Worm (Caenorhabditis elegans): ENCODE measurements around the gene afmd-1.

The afmd-1 gene

DNA sequence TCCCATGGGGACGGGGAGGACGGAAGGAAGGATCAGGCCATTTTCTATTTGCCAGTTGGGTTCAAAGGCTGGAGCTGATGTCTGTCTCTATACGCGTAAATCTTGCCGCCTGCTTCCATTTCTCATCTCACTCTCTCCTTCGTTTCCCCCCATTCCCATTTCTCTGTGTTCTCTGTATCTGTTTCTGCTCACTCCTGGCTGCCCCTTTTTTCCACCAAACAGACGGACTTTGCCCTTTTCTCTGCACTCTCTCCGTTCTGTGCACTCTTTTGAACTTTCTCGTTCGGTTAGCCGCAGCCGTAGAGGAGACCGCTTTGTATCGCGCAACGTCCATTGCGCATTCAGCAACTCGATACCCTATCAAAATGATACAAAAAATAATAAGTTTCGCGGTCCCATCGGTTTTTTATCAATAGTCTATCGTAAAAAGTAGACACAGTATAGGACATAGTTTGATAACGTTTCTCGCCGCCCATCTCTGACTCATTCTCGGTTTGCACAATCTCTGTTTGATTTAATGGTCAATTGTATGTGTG lies 8.6 kb upstream of the afmd-1 start (continued):
- no peak for TF ChIP-seq ceh-63 (GFP tag; optimal IDR thresholded peaks at IDR 0.05)
- peak; percentile 46 for TF ChIP-seq swsn-7 (tag; optimal IDR thresholded peaks at IDR 0.05)
- peak; percentile 47 to 65 for TF ChIP-seq lsy-2 (tag; optimal IDR thresholded peaks at IDR 0.05)
- no peak for TF ChIP-seq lin-15B (tag; optimal IDR thresholded peaks at IDR 0.05)

DNA sequence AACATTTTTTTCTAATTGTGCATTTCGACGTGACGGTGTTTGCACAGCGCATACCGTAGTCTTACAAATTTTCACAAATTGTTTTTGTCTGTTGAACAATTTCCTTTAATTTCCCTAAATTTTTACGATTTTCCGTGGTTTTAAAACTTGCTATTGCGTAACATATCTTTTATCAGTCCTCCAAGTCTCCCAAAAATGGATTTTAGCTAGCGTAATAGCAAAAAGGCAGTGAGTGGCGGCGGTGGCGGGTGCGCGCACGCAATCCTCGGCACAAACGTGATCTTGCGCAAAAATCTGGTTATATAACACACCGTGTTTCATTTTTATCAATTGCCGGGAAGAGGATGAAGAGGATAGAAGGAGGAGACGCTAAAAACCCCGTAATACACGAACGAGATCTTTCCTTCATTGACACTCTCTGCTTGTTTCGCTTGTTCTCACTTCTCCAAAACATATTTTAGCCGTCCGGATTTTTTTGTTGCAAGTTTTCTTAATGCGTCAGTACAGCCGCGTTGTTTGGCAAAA lies 7.7 kb upstream of the afmd-1 start:
- no peak for TF ChIP-seq nhr-11 (tag; optimal IDR thresholded peaks at IDR 0.05)
- TF ChIP-seq lin-13 (GFP tag; optimal IDR thresholded peaks at IDR 0.05) = no peak
- no peak for TF ChIP-seq mab-9 (GFP tag; IDR thresholded peaks at IDR 0.05)
- TF ChIP-seq lsy-2 (tag; optimal IDR thresholded peaks at IDR 0.05) = peak in 1 of 2 experiments; percentile 23
- no peak for TF ChIP-seq pqm-1 (tag; optimal IDR thresholded peaks at IDR 0.05)
- TF ChIP-seq blmp-1 (tag; optimal IDR thresholded peaks at IDR 0.05) = peak; percentile 66
- no peak for TF ChIP-seq nhr-90 (tag; optimal IDR thresholded peaks at IDR 0.05; ENCODE audit: poor library complexity)

DNA sequence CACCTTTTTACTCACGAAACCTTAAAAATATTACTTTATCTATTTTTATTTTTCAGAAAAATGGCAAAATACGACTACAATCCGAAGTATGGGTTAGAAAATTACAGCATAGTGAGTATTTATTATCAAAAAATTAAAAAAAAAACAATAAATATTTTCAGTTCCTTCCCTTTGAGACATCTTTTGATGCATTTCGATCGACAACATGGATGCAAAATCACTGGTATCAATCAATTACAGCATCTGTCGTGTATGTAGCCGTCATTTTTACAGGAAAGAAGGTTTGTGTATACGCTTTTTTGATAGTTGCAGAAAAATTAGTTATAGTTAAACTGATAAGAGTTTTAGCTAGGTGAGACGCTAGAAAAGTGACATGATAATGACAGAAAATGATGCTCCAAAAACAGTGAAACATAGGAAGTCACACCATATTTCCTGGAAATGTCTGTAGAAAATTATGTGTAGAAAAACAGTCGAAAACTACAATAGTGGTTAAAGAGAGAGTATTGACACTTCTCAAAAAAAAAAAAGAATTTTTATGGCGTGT lies 6.3 kb upstream of the afmd-1 start, which contains the start of gene elo-3:
TSS of gene elo-3 (plus strand) at position 51 of the 547 bp plus-strand sequence.
- TF ChIP-seq irx-1 (tag; optimal IDR thresholded peaks at IDR 0.05) (no peak), efl-3 (GFP tag; optimal IDR thresholded peaks at IDR 0.05) (no peak), unc-130 (tag; optimal IDR thresholded peaks at IDR 0.05) (no peak), fkh-10 (GFP tag; optimal IDR thresholded peaks at IDR 0.05) (no peak), F16B12.6 (tag; optimal IDR thresholded peaks at IDR 0.05) (no peak), nhr-20 (tag; optimal IDR thresholded peaks at IDR 0.05) (no peak), lin-15B (tag; optimal IDR thresholded peaks at IDR 0.05) (no peak), elt-2 (tag; optimal IDR thresholded peaks at IDR 0.05) (peak; percentile 4)

DNA sequence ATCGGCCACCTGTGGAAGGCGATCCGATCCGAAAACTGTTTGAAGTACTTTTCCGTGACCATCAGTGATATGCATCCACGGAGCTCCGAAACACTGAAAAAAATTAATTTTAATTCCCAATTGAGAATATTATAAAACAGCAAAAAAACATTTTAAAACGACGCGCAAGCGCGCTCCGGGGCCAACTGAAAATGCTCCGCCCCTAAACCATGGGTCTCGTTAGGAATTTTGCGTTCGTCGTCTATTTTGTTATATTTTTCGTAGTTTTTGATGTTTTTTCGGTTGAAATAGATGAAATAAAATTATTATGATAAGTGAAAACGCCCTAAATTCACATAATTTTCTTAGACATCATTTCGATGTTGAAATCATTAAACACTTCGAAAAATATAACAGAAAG lies 3.5 kb upstream of the afmd-1 start:
- no peak for TF ChIP-seq lin-13 (GFP tag; optimal IDR thresholded peaks at IDR 0.05)
- TF ChIP-seq jun-1 (tag; optimal IDR thresholded peaks at IDR 0.05) = no peak
- no peak for TF ChIP-seq nhr-12 (tag; optimal IDR thresholded peaks at IDR 0.05)
- TF ChIP-seq vab-15 (tag; optimal IDR thresholded peaks at IDR 0.05) = no peak
- no peak for TF ChIP-seq ceh-90 (tag; optimal IDR thresholded peaks at IDR 0.05)
- no peak for TF ChIP-seq pag-3 (tag; optimal IDR thresholded peaks at IDR 0.05; ENCODE audit: borderline replicate concordance, insufficient read depth)
- no peak for TF ChIP-seq hpl-2 (GFP tag; optimal IDR thresholded peaks at IDR 0.05)
- no peak for TF ChIP-seq mdl-1 (tag; optimal IDR thresholded peaks at IDR 0.05)
- TF ChIP-seq ztf-4 (tag; optimal IDR thresholded peaks at IDR 0.05) = no peak
- no peak for TF ChIP-seq nhr-90 (tag; optimal IDR thresholded peaks at IDR 0.05; ENCODE audit: poor library complexity)
- no peak for TF ChIP-seq ama-1 (optimal IDR thresholded peaks at IDR 0.05)
- no peak for TF ChIP-seq efl-3 (GFP tag; optimal IDR thresholded peaks at IDR 0.05)
- TF ChIP-seq aha-1 (tag; optimal IDR thresholded peaks at IDR 0.05) = no peak
- no peak for TF ChIP-seq ceh-82 (tag; optimal IDR thresholded peaks at IDR 0.05)

DNA sequence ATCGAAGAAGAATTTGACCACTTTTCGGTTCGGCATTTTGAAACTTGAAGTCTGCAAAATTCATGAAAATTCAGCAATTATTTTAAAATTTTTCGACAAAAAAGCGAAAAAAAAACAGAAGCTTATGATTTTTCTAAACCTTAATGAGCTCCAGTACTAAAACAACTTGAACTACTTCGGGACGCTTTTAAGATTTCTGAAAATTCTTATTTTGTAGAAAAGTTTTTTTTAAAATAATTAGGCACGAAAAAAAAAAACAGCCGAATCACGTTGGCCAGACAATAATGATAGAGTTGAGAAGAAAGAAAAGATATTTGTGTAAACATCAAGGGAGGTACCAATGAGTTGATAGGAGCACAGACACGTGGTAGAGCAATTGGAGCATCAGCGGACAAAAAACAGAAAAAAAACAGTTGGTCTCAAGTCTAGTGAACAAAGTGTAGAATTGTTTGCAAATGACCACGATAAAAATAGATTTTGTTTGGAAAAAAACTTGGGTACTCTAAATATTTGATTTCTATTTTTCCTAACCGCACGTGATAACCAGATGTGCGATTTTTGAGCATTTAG lies 1.7 kb upstream of the afmd-1 start, which contains the start of gene gstk-2:
TSS of gene gstk-2 (minus strand) at position 51 of the 570 bp plus-strand sequence.
- TF ChIP-seq jun-1 (tag; optimal IDR thresholded peaks at IDR 0.05) (no peak), hpl-2 (GFP tag; optimal IDR thresholded peaks at IDR 0.05) (no peak), pqm-1 (tag; optimal IDR thresholded peaks at IDR 0.05) (no peak), efl-1 (optimal IDR thresholded peaks at IDR 0.05) (no peak), efl-1 (GFP tag; optimal IDR thresholded peaks at IDR 0.05 in 1 of 2) (no peak), tbx-2 (tag; optimal IDR thresholded peaks at IDR 0.05) (peak; percentile 29), isw-1 (GFP tag; IDR thresholded peaks at IDR 0.05) (no peak), fos-1 (tag; optimal IDR thresholded peaks at IDR 0.05) (no peak), hlh-4 (tag; optimal IDR thresholded peaks at IDR 0.05) (no peak), snpc-4 (tag; optimal IDR thresholded peaks at IDR 0.05) (no peak), lsy-2 (tag; optimal IDR thresholded peaks at IDR 0.05) (peak in 1 of 2 experiments; percentile 37), unc-86 (tag; optimal IDR thresholded peaks at IDR 0.05) (no peak), ets-5 (GFP tag; IDR thresholded peaks at IDR 0.05) (no peak), nhr-77 (tag; optimal IDR thresholded peaks at IDR 0.05) (no peak), sup-37 (GFP tag; optimal IDR thresholded peaks at IDR 0.05) (no peak), unc-30 (tag; optimal IDR thresholded peaks at IDR 0.05) (no peak), nhr-237 (tag; optimal IDR thresholded peaks at IDR 0.05) (no peak), mep-1 (tag; optimal IDR thresholded peaks at IDR 0.05) (no peak), nhr-19 (GFP tag; conservative IDR thresholded peaks at IDR 0.05) (no peak; the same call in 1 of the 2 replicates), egl-13 (tag; optimal IDR thresholded peaks at IDR 0.05) (no peak), lin-39 (tag; optimal IDR thresholded peaks at IDR 0.05) (no peak), efl-3 (GFP tag; optimal IDR thresholded peaks at IDR 0.05) (no peak), nhr-12 (tag; optimal IDR thresholded peaks at IDR 0.05) (no peak)
